Fruit fly (Drosophila melanogaster) whole organism, embryonic: ENCODE measurements around the gene Chchd2.

Experiments
- Abd-B ChIP-seq: fragments of 200-800 bp; sonication (Bioruptor generic); optimal IDR thresholded peaks from 2 replicates; lab custom pipeline; 2018; ENCODE audit warnings: missing biosample characterization, mild to moderate bottlenecking, missing genetic modification characterization, moderate library complexity
- CG13296 ChIP-seq: fragments of 200-800 bp; sonication (Bioruptor generic); optimal IDR thresholded peaks from 3 replicates; lab custom pipeline; 2018; ENCODE audit warnings: missing biosample characterization, mild to moderate bottlenecking, missing genetic modification characterization
- CG14014 ChIP-seq: fragments of 200-800 bp; sonication (Bioruptor generic); IDR thresholded peaks from 2 replicates; pipeline ENCODE4 v1.3.6; 2022; ENCODE audit warnings: missing biosample characterization, missing genetic modification characterization
- CG14860 ChIP-seq: fragments of 200-800 bp; sonication (Bioruptor generic); IDR thresholded peaks from 3 replicates; pipeline ENCODE4 v1.3.6; 2022; ENCODE audit warnings: missing biosample characterization, missing genetic modification characterization; ENCODE audit not compliant: partially characterized antibody
- CG15514 ChIP-seq: fragments of 200-800 bp; sonication (Bioruptor generic); optimal IDR thresholded peaks from 3 replicates; lab custom pipeline; 2017; ENCODE audit warnings: missing biosample characterization, missing genetic modification characterization, mild to moderate bottlenecking, moderate library complexity, missing genetic modification reagents
- CG2875 ChIP-seq: fragments of 200-800 bp; sonication (Bioruptor generic); optimal IDR thresholded peaks from 2 replicates; lab custom pipeline; 2017; ENCODE audit warnings: missing biosample characterization, mild to moderate bottlenecking, missing genetic modification characterization, missing genetic modification reagents
- CG34376 ChIP-seq: fragments of 200-800 bp; sonication (Bioruptor generic); optimal IDR thresholded peaks from 2 replicates; lab custom pipeline; 2018; ENCODE audit warnings: missing biosample characterization, mild to moderate bottlenecking, missing genetic modification characterization
- CG34422 ChIP-seq: fragments of 200-800 bp; sonication (Bioruptor generic); IDR thresholded peaks from 3 replicates; pipeline ENCODE4 v1.3.6; 2022; ENCODE audit warnings: missing biosample characterization, missing genetic modification characterization
- CG4820 ChIP-seq: fragments of 200-800 bp; sonication (Bioruptor generic); optimal IDR thresholded peaks from 3 replicates; lab custom pipeline; 2016; ENCODE audit warnings: missing biosample characterization, missing genetic modification characterization
- CG7786 ChIP-seq: fragments of 200-800 bp; sonication (Bioruptor generic); optimal IDR thresholded peaks from 2 replicates; lab custom pipeline; 2016; ENCODE audit warnings: missing biosample characterization, missing genetic modification characterization
- D ChIP-seq, 2 experiments: fragments of 200-800 bp in 1 of 2; fragments of >200 bp in 1 of 2; sonication (Bioruptor generic) in 1 of 2; optimal IDR thresholded peaks; 2 replicates in 1 of 2; 3 replicates in 1 of 2; lab custom pipeline; 2017; ENCODE audit warnings: mild to moderate bottlenecking in 1 of 2, missing biosample characterization in 1 of 2, missing genetic modification characterization in 1 of 2, missing genetic modification reagents in 1 of 2
- Dref ChIP-seq: fragments of 200-800 bp; sonication (Bioruptor generic); IDR thresholded peaks from 2 replicates; pipeline ENCODE4 v1.3.6; 2022; ENCODE audit warnings: missing biosample characterization, missing genetic modification characterization
- Elba2 ChIP-seq: fragments of 200-800 bp; sonication (Bioruptor generic); optimal IDR thresholded peaks from 3 replicates; lab custom pipeline; 2016; ENCODE audit warnings: missing biosample characterization, missing genetic modification characterization
- HLH4C ChIP-seq: fragments of 200-800 bp; sonication (Bioruptor generic); IDR thresholded peaks from 3 replicates; pipeline ENCODE4 v1.3.6; 2022; ENCODE audit warnings: missing biosample characterization, missing genetic modification characterization; ENCODE audit not compliant: partially characterized antibody
- Hand ChIP-seq: fragments of 200-800 bp; sonication (Bioruptor generic); optimal IDR thresholded peaks from 2 replicates; lab custom pipeline; 2017; ENCODE audit warnings: mild to moderate bottlenecking, missing biosample characterization, missing genetic modification reagents, missing genetic modification characterization
- Jarid2 ChIP-seq: fragments of 200-800 bp; sonication (Bioruptor generic); optimal IDR thresholded peaks from 3 replicates; lab custom pipeline; 2017; ENCODE audit warnings: mild to moderate bottlenecking, missing biosample characterization, missing genetic modification reagents, missing genetic modification characterization
- Lim3 ChIP-seq: fragments of 200-800 bp; sonication (Bioruptor generic); IDR thresholded peaks from 2 replicates; pipeline ENCODE4 v1.3.6; 2022; ENCODE audit warnings: missing biosample characterization, missing genetic modification characterization
- Lpt ChIP-seq: fragments of >200 bp; optimal IDR thresholded peaks from 2 replicates; lab custom pipeline; 2018; ENCODE audit warnings: missing biosample characterization, missing genetic modification characterization
- PHDP ChIP-seq: fragments of 200-800 bp; sonication (Bioruptor generic); optimal IDR thresholded peaks from 3 replicates; lab custom pipeline; 2018; ENCODE audit warnings: missing biosample characterization, mild to moderate bottlenecking, missing genetic modification characterization, moderate library complexity
- Ravus ChIP-seq: fragments of 200-800 bp; sonication (Bioruptor generic); IDR thresholded peaks from 2 replicates; pipeline ENCODE4 v1.3.6; 2022; ENCODE audit warnings: missing biosample characterization, missing genetic modification characterization
- Trl ChIP-seq, 3 experiments: fragments of >200 bp in 2 of 3; fragments of 200-800 bp in 1 of 3; sonication (Bioruptor generic) in 1 of 3; optimal IDR thresholded peaks; 2 replicates in 1 of 3; 3 replicates in 2 of 3; lab custom pipeline; 2016 to 2017; ENCODE audit warnings: missing biosample characterization in 1 of 3, missing genetic modification characterization in 1 of 3
- YL-1 ChIP-seq: fragments of 200-800 bp; sonication (Bioruptor generic); optimal IDR thresholded peaks from 3 replicates; lab custom pipeline; 2017; ENCODE audit warnings: missing biosample characterization, mild to moderate bottlenecking, missing genetic modification characterization
- amos ChIP-seq: fragments of 200-800 bp; sonication (Bioruptor generic); IDR thresholded peaks from 2 replicates; pipeline ENCODE4 v1.3.6; 2022; ENCODE audit warnings: missing biosample characterization, missing genetic modification characterization; ENCODE audit not compliant: partially characterized antibody
- ash1 ChIP-seq: fragments of 200-800 bp; sonication (Bioruptor generic); optimal IDR thresholded peaks from 2 replicates; lab custom pipeline; 2018; ENCODE audit warnings: missing biosample characterization, mild to moderate bottlenecking, missing genetic modification characterization
- cad ChIP-seq: fragments of >200 bp; optimal IDR thresholded peaks from 2 replicates; lab custom pipeline; 2017; ENCODE audit warnings: missing biosample characterization, missing genetic modification characterization
- cato ChIP-seq: fragments of 200-800 bp; sonication (Bioruptor generic); optimal IDR thresholded peaks from 2 replicates; lab custom pipeline; 2016; ENCODE audit warnings: missing biosample characterization, missing genetic modification characterization, borderline replicate concordance
- chinmo ChIP-seq: fragments of 200-800 bp; sonication (Bioruptor generic); IDR thresholded peaks from 4 replicates; pipeline ENCODE4 v1.3.6; 2022; ENCODE audit warnings: missing biosample characterization, missing genetic modification characterization; ENCODE audit not compliant: partially characterized antibody
- ci ChIP-seq: fragments of 200-800 bp; sonication (Bioruptor generic); IDR thresholded peaks from 3 replicates; pipeline ENCODE4 v1.3.6; 2022; ENCODE audit warnings: missing biosample characterization, missing genetic modification characterization
- ewg ChIP-seq: fragments of 200-800 bp; sonication (Bioruptor generic); optimal IDR thresholded peaks from 3 replicates; lab custom pipeline; 2017; ENCODE audit warnings: mild to moderate bottlenecking, missing biosample characterization, missing genetic modification reagents, missing genetic modification characterization
- hbn ChIP-seq: fragments of 200-800 bp; sonication (Bioruptor generic); IDR thresholded peaks from 2 replicates; pipeline ENCODE4 v1.3.6; 2022; ENCODE audit warnings: missing biosample characterization, missing genetic modification characterization; ENCODE audit not compliant: partially characterized antibody
- insv ChIP-seq, 2 experiments: fragments of 200-800 bp; sonication (Bioruptor generic); optimal IDR thresholded peaks; 3 replicates each; lab custom pipeline; 2016 to 2018; ENCODE audit warnings: missing biosample characterization in 2 of 2, missing genetic modification characterization in 2 of 2
- inv ChIP-seq: fragments of 200-800 bp; sonication (Bioruptor generic); IDR thresholded peaks from 2 replicates; pipeline ENCODE4 v1.3.6; 2022; ENCODE audit warnings: missing biosample characterization, missing genetic modification characterization; ENCODE audit not compliant: partially characterized antibody
- kni ChIP-seq: fragments of 200-800 bp; sonication (Bioruptor generic); optimal IDR thresholded peaks from 3 replicates; lab custom pipeline; 2017; ENCODE audit warnings: mild to moderate bottlenecking, missing biosample characterization, missing genetic modification reagents, missing genetic modification characterization
- mirr ChIP-seq: fragments of 200-800 bp; sonication (Bioruptor generic); optimal IDR thresholded peaks from 3 replicates; lab custom pipeline; 2018; ENCODE audit warnings: missing biosample characterization, mild to moderate bottlenecking, missing genetic modification characterization
- nerfin-2 ChIP-seq: fragments of 200-800 bp; sonication (Bioruptor generic); IDR thresholded peaks from 2 replicates; pipeline ENCODE4 v1.3.6; 2022; ENCODE audit warnings: missing biosample characterization, missing genetic modification characterization; ENCODE audit not compliant: partially characterized antibody
- nom ChIP-seq: fragments of 200-800 bp; sonication (Bioruptor generic); optimal IDR thresholded peaks from 2 replicates; lab custom pipeline; 2017; ENCODE audit warnings: missing biosample characterization, missing genetic modification characterization, mild to moderate bottlenecking, moderate library complexity, missing genetic modification reagents
- p53 ChIP-seq: fragments of 200-800 bp; sonication (Bioruptor generic); optimal IDR thresholded peaks from 2 replicates; lab custom pipeline; 2016; ENCODE audit warnings: missing biosample characterization, missing genetic modification characterization
- scrt ChIP-seq: fragments of 200-800 bp; sonication (Bioruptor generic); optimal IDR thresholded peaks from 2 replicates; lab custom pipeline; 2018; ENCODE audit warnings: missing biosample characterization, mild to moderate bottlenecking, missing genetic modification characterization, moderate library complexity
- sd ChIP-seq: fragments of 200-800 bp; sonication (Bioruptor generic); optimal IDR thresholded peaks from 3 replicates; lab custom pipeline; 2018; ENCODE audit warnings: missing biosample characterization, mild to moderate bottlenecking, missing genetic modification characterization, moderate library complexity
- sens ChIP-seq: fragments of 200-800 bp; sonication (Bioruptor generic); peaks from one replicate; lab custom pipeline; 2016; ENCODE audit warnings: missing biosample characterization, missing genetic modification characterization
- slbo ChIP-seq: fragments of 200-800 bp; sonication (Bioruptor generic); IDR thresholded peaks from 2 replicates; pipeline ENCODE4 v1.3.6; 2022; ENCODE audit warnings: missing biosample characterization, missing genetic modification characterization
- stwl ChIP-seq: fragments of 200-800 bp; sonication (Bioruptor generic); optimal IDR thresholded peaks from 3 replicates; lab custom pipeline; 2018; ENCODE audit warnings: missing biosample characterization, mild to moderate bottlenecking, missing genetic modification characterization, moderate library complexity
- sug ChIP-seq: fragments of 200-800 bp; optimal IDR thresholded peaks from 2 replicates; lab custom pipeline; 2019; ENCODE audit warnings: missing biosample characterization, mild to moderate bottlenecking, missing genetic modification characterization, moderate library complexity
- trem ChIP-seq: fragments of 200-800 bp; optimal IDR thresholded peaks from 3 replicates; lab custom pipeline; 2019; ENCODE audit warnings: missing biosample characterization, mild to moderate bottlenecking, missing genetic modification characterization, moderate library complexity
- ttk ChIP-seq: fragments of 200-800 bp; sonication (Bioruptor generic); IDR thresholded peaks from 2 replicates; pipeline ENCODE4 v2.1.2; 2022; ENCODE audit warnings: missing biosample characterization, missing genetic modification characterization
- tup ChIP-seq: fragments of 200-800 bp; sonication (Bioruptor generic); optimal IDR thresholded peaks from 2 replicates; lab custom pipeline; 2016; ENCODE audit warnings: missing biosample characterization, mild to moderate bottlenecking, missing genetic modification characterization, moderate library complexity
- wek ChIP-seq: fragments of 200-800 bp; sonication (Bioruptor generic); optimal IDR thresholded peaks from 3 replicates; lab custom pipeline; 2018; ENCODE audit warnings: missing biosample characterization, mild to moderate bottlenecking, missing genetic modification characterization, moderate library complexity
- wor ChIP-seq: fragments of 200-800 bp; sonication (Bioruptor generic); IDR thresholded peaks from 2 replicates; pipeline ENCODE4 v1.3.6; 2022; ENCODE audit warnings: missing biosample characterization, missing genetic modification characterization

Gene Chchd2

dm6 chrX:17148951-17149449 is at the start of gene Chchd2 (continued):
- TF ChIP-seq slbo (GFP tag; lab: Robert Waterston, UW) (no peak), sens (peak; percentile 11), p53 (no peak), trem (tag; lab: Kevin White, UChicago) (no peak), amos (GFP tag; lab: Robert Waterston, UW) (peak; percentile 32; the same call in 1 of the 2 replicates), CG34422 (GFP tag; lab: Robert Waterston, UW) (peak; percentile 55; the same call in 2 of the 3 replicates), nerfin-2 (GFP tag; lab: Robert Waterston, UW) (no peak), HLH4C (GFP tag; lab: Robert Waterston, UW) (peak; percentile 7; the same call in 2 of the 3 replicates), tup (no peak), CG34376 (GFP tag; lab: Kevin White, UChicago) (peak; percentile 29), CG2875 (GFP tag; lab: Kevin White, UChicago) (peak; percentile 5), Lpt (no peak), cad (GFP tag; lab: Kevin White, UChicago) (no peak), Elba2 (GFP tag; lab: Kevin White, UChicago) (peak; percentile 86), kni (peak; percentile 38), Dref (GFP tag; lab: Robert Waterston, UW) (peak; percentile 28), CG15514 (GFP tag; lab: Kevin White, UChicago) (peak; percentile 18), ci (GFP tag; lab: Robert Waterston, UW) (0 out of 3 replicates have a peak, but pooled peaks have one; percentile 41), mirr (peak; percentile 21), CG4820 (GFP tag; lab: Kevin White, UChicago) (no peak), Ravus (GFP tag; lab: Robert Waterston, UW) (no peak), inv (GFP tag; lab: Robert Waterston, UW) (no peak; the same call in 1 of the 2 replicates), sd (tag; lab: Kevin White, UChicago) (peak; percentile 60), wek (GFP tag; lab: Kevin White, UChicago) (no peak), insv (GFP tag; optimal IDR thresholded peaks at IDR 0.05; lab: Kevin White, UChicago) (peak; percentile 32 to 90), PHDP (tag; lab: Kevin White, UChicago) (peak; percentile 22), Trl (optimal IDR thresholded peaks at IDR 0.05; lab: Kevin White, UChicago) (no peak), Trl (GFP tag; optimal IDR thresholded peaks at IDR 0.05; lab: Kevin White, UChicago) (no peak), Abd-B (GFP tag; lab: Kevin White, UChicago) (no peak), ttk (GFP tag; lab: Robert Waterston, UW) (no peak), wor (GFP tag; lab: Robert Waterston, UW) (no peak), D (optimal IDR thresholded peaks at IDR 0.05; lab: Kevin White, UChicago) (no peak), D (GFP tag; optimal IDR thresholded peaks at IDR 0.05; lab: Kevin White, UChicago) (no peak), Hand (GFP tag; lab: Kevin White, UChicago) (peak; percentile 15), Jarid2 (peak; percentile 61), sug (tag; lab: Kevin White, UChicago) (peak; percentile 15), CG14860 (GFP tag; lab: Robert Waterston, UW) (no peak), ewg (no peak), nom (GFP tag; lab: Kevin White, UChicago) (peak; percentile 50), hbn (GFP tag; lab: Robert Waterston, UW) (peak; percentile 31), CG7786 (GFP tag; lab: Kevin White, UChicago) (no peak), cato (no peak), CG13296 (GFP tag; lab: Kevin White, UChicago) (peak; percentile 44), ash1 (no peak), YL-1 (GFP tag; lab: Kevin White, UChicago) (peak; percentile 75), chinmo (GFP tag; lab: Robert Waterston, UW) (0 out of 4 replicates have a peak, but pooled peaks have one; percentile 54), Lim3 (GFP tag; lab: Robert Waterston, UW) (no peak), stwl (tag; lab: Kevin White, UChicago) (no peak), CG14014 (GFP tag; lab: Robert Waterston, UW) (no peak), scrt (GFP tag; lab: Kevin White, UChicago) (peak; percentile 39)
